Fruit fly (Drosophila melanogaster): ENCODE results near the gene Sec61gamma.

Sec61gamma gene

DNA sequence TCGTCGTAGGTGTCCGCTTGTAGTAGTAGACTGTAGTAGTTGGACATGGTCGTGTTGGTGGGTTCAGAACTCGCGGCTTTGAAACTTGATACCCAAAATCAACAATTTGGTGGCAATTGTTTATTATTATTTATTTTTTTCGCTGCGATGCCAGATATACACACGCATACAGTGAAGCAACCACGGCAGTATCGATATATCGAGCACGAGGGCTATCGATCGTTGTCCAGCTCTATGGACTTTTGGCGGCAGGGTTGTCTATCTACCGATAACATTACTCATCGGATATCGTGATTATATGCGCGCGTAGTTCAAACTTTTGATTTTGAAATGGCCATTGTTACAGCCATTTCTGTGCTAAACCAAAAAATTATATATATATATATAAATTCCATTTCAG is 41.5 kb upstream of the Sec61gamma start, which contains the start of gene CG14220 (continued):
- TF ChIP-seq CG17361 (GFP tag; IDR thresholded peaks at IDR 0.05) (no peak), exex (tag; optimal IDR thresholded peaks at IDR 0.05) (peak; percentile 6), Pdp1 (GFP tag; optimal IDR thresholded peaks at IDR 0.05) (no peak), hb (GFP tag; IDR thresholded peaks at IDR 0.05; ENCODE audit: partially characterized antibody) (peak; percentile 91), en (GFP tag; optimal IDR thresholded peaks at IDR 0.05) (no peak), CG32767 (GFP tag; IDR thresholded peaks at IDR 0.05) (peak; percentile 45; the same call in 1 of the 2 replicates), CG7357 (GFP tag; IDR thresholded peaks at IDR 0.05) (no peak), CG17385 (GFP tag; optimal IDR thresholded peaks at IDR 0.05) (peak; percentile 5), H15 (GFP tag; IDR thresholded peaks at IDR 0.05) (no peak), klu (GFP tag; IDR thresholded peaks at IDR 0.05) (no peak), crc (GFP tag; optimal IDR thresholded peaks at IDR 0.05) (no peak), wek (GFP tag; optimal IDR thresholded peaks at IDR 0.05) (no peak), HLH4C (GFP tag; IDR thresholded peaks at IDR 0.05; ENCODE audit: partially characterized antibody) (peak; percentile 96), CG9932 (GFP tag; IDR thresholded peaks at IDR 0.05) (peak; percentile 47; the same call in 1 of the 2 replicates), CG14014 (GFP tag; IDR thresholded peaks at IDR 0.05) (no peak), CG8765 (GFP tag; IDR thresholded peaks at IDR 0.05) (no peak), CG18764 (GFP tag; optimal IDR thresholded peaks at IDR 0.05) (no peak), cas (GFP tag; IDR thresholded peaks at IDR 0.05) (no peak), z (GFP tag; IDR thresholded peaks at IDR 0.05) (no peak), sens-2 (GFP tag; IDR thresholded peaks at IDR 0.05) (no peak), fd96Cb (tag; optimal IDR thresholded peaks at IDR 0.05) (no peak), onecut (GFP tag; IDR thresholded peaks at IDR 0.05) (no peak), NfI (GFP tag; optimal IDR thresholded peaks at IDR 0.05) (no peak), CG10565 (GFP tag; optimal IDR thresholded peaks at IDR 0.05) (no peak), repo (GFP tag; optimal IDR thresholded peaks at IDR 0.05) (no peak), Usf (GFP tag; optimal IDR thresholded peaks at IDR 0.05) (no peak), CG4730 (GFP tag; IDR thresholded peaks at IDR 0.05) (no peak), grau (tag; optimal IDR thresholded peaks at IDR 0.05) (peak; percentile 78), CG34376 (GFP tag; optimal IDR thresholded peaks at IDR 0.05) (peak; percentile 51), eyg (GFP tag; optimal IDR thresholded peaks at IDR 0.05) (no peak), dan (GFP tag; IDR thresholded peaks at IDR 0.05) (no peak), Mad (GFP tag; optimal IDR thresholded peaks at IDR 0.05) (peak; percentile 25), sr (GFP tag; IDR thresholded peaks at IDR 0.05) (no peak), bcd (GFP tag; optimal IDR thresholded peaks at IDR 0.05) (no peak), pan (optimal IDR thresholded peaks at IDR 0.05) (no peak), pan (GFP tag; optimal IDR thresholded peaks at IDR 0.05 in 1 of 2, IDR thresholded peaks at IDR 0.05 in 1 of 2) (no peak), CG16815 (GFP tag; optimal IDR thresholded peaks at IDR 0.05) (no peak), ash1 (GFP tag; optimal IDR thresholded peaks at IDR 0.05) (no peak), CTCF (GFP tag; optimal IDR thresholded peaks at IDR 0.05) (no peak), CG30403 (GFP tag; optimal IDR thresholded peaks at IDR 0.05) (no peak), Kr (GFP tag; optimal IDR thresholded peaks at IDR 0.05) (no peak), ftz-f1 (GFP tag; optimal IDR thresholded peaks at IDR 0.05) (no peak), twi (tag; optimal IDR thresholded peaks at IDR 0.05) (no peak), ewg (GFP tag; optimal IDR thresholded peaks at IDR 0.05) (no peak), gcm2 (GFP tag; optimal IDR thresholded peaks at IDR 0.05) (no peak), CG2712 (tag; optimal IDR thresholded peaks at IDR 0.05) (peak; percentile 41), CG1024 (GFP tag; IDR thresholded peaks at IDR 0.05) (no peak), Rx (GFP tag; IDR thresholded peaks at IDR 0.05) (no peak), CrebB (tag; optimal IDR thresholded peaks at IDR 0.05) (no peak), HHEX (GFP tag; optimal IDR thresholded peaks at IDR 0.05) (no peak), sim (GFP tag; IDR thresholded peaks at IDR 0.05) (no peak), sqz (GFP tag; optimal IDR thresholded peaks at IDR 0.05) (peak; percentile 5), kay (GFP tag; optimal IDR thresholded peaks at IDR 0.05) (no peak), CG17186 (GFP tag; optimal IDR thresholded peaks at IDR 0.05) (peak; percentile 43)

All from whole organism, embryonic.